Worm (Caenorhabditis elegans) whole organism, young adult: ENCODE results near the gene F13A2.4.

Source experiments
- B0261.1 ChIP-seq: sonication (generic microtip); optimal IDR thresholded peaks from 2 replicates; lab custom pipeline; 2016; ENCODE audit warnings: mild to moderate bottlenecking, missing genetic modification characterization, moderate library complexity, missing compliant biosample characterization
- B0336.3 ChIP-seq: fragments of 200-800 bp; sonication (Bioruptor generic); IDR thresholded peaks from 2 replicates; pipeline ENCODE4 v1.3.6; 2022; ENCODE audit warnings: missing genetic modification characterization, missing compliant biosample characterization
- F37B4.10 ChIP-seq: fragments of 200-800 bp; sonication (Bioruptor generic); IDR thresholded peaks from 2 replicates; pipeline ENCODE4 v1.3.6; 2022; ENCODE audit warnings: missing genetic modification characterization, missing compliant biosample characterization
- F57A8.1 ChIP-seq: fragments of 200-800 bp; sonication (Bioruptor generic); optimal IDR thresholded peaks from 2 replicates; lab custom pipeline; 2018; ENCODE audit warnings: mild to moderate bottlenecking, missing genetic modification characterization, moderate library complexity, missing compliant biosample characterization
- K12H6.12 ChIP-seq: fragments of 200-800 bp; sonication (Bioruptor generic); optimal IDR thresholded peaks from 2 replicates; lab custom pipeline; 2018; ENCODE audit warnings: mild to moderate bottlenecking, missing genetic modification characterization, missing compliant biosample characterization
- Y53F4B.3 ChIP-seq: fragments of 200-800 bp; sonication (Bioruptor generic); IDR thresholded peaks from 2 replicates; pipeline ENCODE4 v1.3.6; 2022; ENCODE audit warnings: missing genetic modification reagents, missing genetic modification characterization, missing compliant biosample characterization
- attf-3 ChIP-seq: fragments of 200-800 bp; sonication (Bioruptor generic); conservative IDR thresholded peaks from 2 replicates; pipeline ENCODE4 v1.3.6; 2022; ENCODE audit warnings: missing genetic modification reagents, missing genetic modification characterization, missing compliant biosample characterization
- attf-5 ChIP-seq: fragments of 200-800 bp; sonication (Bioruptor generic); optimal IDR thresholded peaks from 2 replicates; lab custom pipeline; 2018; ENCODE audit warnings: mild to moderate bottlenecking, missing genetic modification characterization, missing compliant biosample characterization
- bed-2 ChIP-seq: fragments of 200-800 bp; sonication (Bioruptor generic); IDR thresholded peaks from 2 replicates; pipeline ENCODE4 v1.3.6; 2022; ENCODE audit warnings: missing genetic modification reagents, missing genetic modification characterization, missing compliant biosample characterization
- ccch-3 ChIP-seq: fragments of 200-800 bp; sonication (Bioruptor generic); optimal IDR thresholded peaks from 2 replicates; lab custom pipeline; 2018; ENCODE audit warnings: mild to moderate bottlenecking, missing genetic modification characterization, missing compliant biosample characterization
- ceh-40 ChIP-seq: fragments of 200-800 bp; sonication (Bioruptor generic); IDR thresholded peaks from 2 replicates; pipeline ENCODE4 v1.3.6; 2022; ENCODE audit warnings: missing genetic modification characterization, missing compliant biosample characterization
- ceh-58 ChIP-seq: fragments of 200-800 bp; sonication (Bioruptor generic); IDR thresholded peaks from 2 replicates; pipeline ENCODE4 v1.3.6; 2022; ENCODE audit warnings: missing genetic modification characterization, missing compliant biosample characterization
- chd-7 ChIP-seq: sonication (generic microtip); optimal IDR thresholded peaks from 2 replicates; lab custom pipeline; 2016; ENCODE audit warnings: mild to moderate bottlenecking, missing genetic modification characterization, moderate library complexity, missing compliant biosample characterization
- ets-4 ChIP-seq: fragments of 200-800 bp; sonication (Bioruptor generic); optimal IDR thresholded peaks from 2 replicates; lab custom pipeline; 2018; ENCODE audit warnings: mild to moderate bottlenecking, missing genetic modification characterization, missing compliant biosample characterization
- fkh-3 ChIP-seq: sonication (generic microtip); optimal IDR thresholded peaks from 2 replicates; lab custom pipeline; 2016; ENCODE audit warnings: mild to moderate bottlenecking, missing genetic modification characterization, missing compliant biosample characterization
- hlh-26 ChIP-seq: fragments of 200-800 bp; sonication (Bioruptor generic); conservative IDR thresholded peaks from 2 replicates; pipeline ENCODE4 v1.3.6; 2022; ENCODE audit warnings: missing genetic modification reagents, missing genetic modification characterization, missing compliant biosample characterization
- hrde-1 ChIP-seq: sonication (generic microtip); optimal IDR thresholded peaks from 2 replicates; lab custom pipeline; 2016; ENCODE audit warnings: missing genetic modification characterization, mild to moderate bottlenecking, missing compliant biosample characterization, moderate library complexity, missing genotype, missing genetic modification reagents, borderline replicate concordance
- lin-40 ChIP-seq: sonication (generic microtip); optimal IDR thresholded peaks from 2 replicates; lab custom pipeline; 2016; ENCODE audit warnings: missing genetic modification characterization, mild to moderate bottlenecking, missing compliant biosample characterization, missing genotype, missing genetic modification reagents
- lir-1 ChIP-seq: fragments of 200-800 bp; sonication (Bioruptor generic); conservative IDR thresholded peaks from 2 replicates; pipeline ENCODE4 v1.3.6; 2022; ENCODE audit warnings: missing genetic modification reagents, missing genetic modification characterization, missing compliant biosample characterization
- madf-6 ChIP-seq: fragments of 200-800 bp; sonication (Bioruptor generic); IDR thresholded peaks from 2 replicates; pipeline ENCODE4 v1.3.6; 2022; ENCODE audit warnings: missing genetic modification reagents, missing genetic modification characterization, missing compliant biosample characterization
- mcd-1 ChIP-seq: fragments of 200-800 bp; sonication (Bioruptor generic); IDR thresholded peaks from 2 replicates; pipeline ENCODE4 v1.3.6; 2022; ENCODE audit warnings: missing genetic modification reagents, missing genetic modification characterization, missing compliant biosample characterization
- mel-28 ChIP-seq: sonication (generic microtip); optimal IDR thresholded peaks from 2 replicates; lab custom pipeline; 2016; ENCODE audit warnings: borderline replicate concordance, mild to moderate bottlenecking, missing genetic modification characterization, missing compliant biosample characterization
- mes-4 ChIP-seq: sonication (generic microtip); optimal IDR thresholded peaks from 2 replicates; lab custom pipeline; 2016; ENCODE audit warnings: missing genotype, missing genetic modification characterization, missing compliant biosample characterization
- nhr-80 ChIP-seq: sonication (generic microtip); optimal IDR thresholded peaks from 2 replicates; lab custom pipeline; 2016; ENCODE audit warnings: missing genetic modification characterization, missing compliant biosample characterization
- pha-4 ChIP-seq: fragments of 150-350 bp; sonication (generic microtip); optimal IDR thresholded peaks from 2 replicates; lab custom pipeline; 2014; ENCODE audit warnings: missing biosample characterization, missing genetic modification reagents, missing genetic modification characterization
- rec-8 ChIP-seq, 2 experiments: sonication (generic microtip); optimal IDR thresholded peaks; 2 replicates each; lab custom pipeline; 2016; ENCODE audit warnings: mild to moderate bottlenecking in 2 of 2, missing genetic modification characterization in 2 of 2, missing genetic modification reagents in 2 of 2, missing genotype in 2 of 2, missing biosample characterization in 1 of 2, missing compliant biosample characterization in 1 of 2, moderate library complexity in 1 of 2
- rpc-1 ChIP-seq, 2 experiments: fragments of 150-350 bp in 1 of 2; sonication (generic microtip) in 1 of 2; optimal IDR thresholded peaks; 2 replicates each; lab custom pipeline; 2014 to 2018; ENCODE audit warnings: missing biosample characterization in 1 of 2, missing genetic modification characterization in 1 of 2, missing genetic modification reagents in 1 of 2, missing genotype in 1 of 2
- tlf-1 ChIP-seq: fragments of 200-800 bp; sonication (Bioruptor generic); optimal IDR thresholded peaks from 2 replicates; lab custom pipeline; 2018; ENCODE audit warnings: mild to moderate bottlenecking, missing genetic modification characterization, missing compliant biosample characterization
- zfh-2 ChIP-seq: fragments of 200-800 bp; sonication (Bioruptor generic); conservative IDR thresholded peaks from 2 replicates; pipeline ENCODE4 v1.3.6; 2022; ENCODE audit warnings: missing genetic modification reagents, missing genetic modification characterization, missing compliant biosample characterization
- zim-3 ChIP-seq: sonication (generic microtip); optimal IDR thresholded peaks from 2 replicates; lab custom pipeline; 2017; ENCODE audit warnings: mild to moderate bottlenecking, missing genetic modification characterization, moderate library complexity, missing compliant biosample characterization
- ztf-18 ChIP-seq: sonication (generic microtip); optimal IDR thresholded peaks from 2 replicates; lab custom pipeline; 2016; ENCODE audit warnings: missing genotype, mild to moderate bottlenecking, missing genetic modification characterization, missing compliant biosample characterization
- ztf-6 ChIP-seq: fragments of 200-800 bp; sonication (Bioruptor generic); IDR thresholded peaks from 2 replicates; pipeline ENCODE4 v1.3.6; 2022; ENCODE audit warnings: missing genetic modification reagents, missing genetic modification characterization, missing compliant biosample characterization

Gene F13A2.4

DNA sequence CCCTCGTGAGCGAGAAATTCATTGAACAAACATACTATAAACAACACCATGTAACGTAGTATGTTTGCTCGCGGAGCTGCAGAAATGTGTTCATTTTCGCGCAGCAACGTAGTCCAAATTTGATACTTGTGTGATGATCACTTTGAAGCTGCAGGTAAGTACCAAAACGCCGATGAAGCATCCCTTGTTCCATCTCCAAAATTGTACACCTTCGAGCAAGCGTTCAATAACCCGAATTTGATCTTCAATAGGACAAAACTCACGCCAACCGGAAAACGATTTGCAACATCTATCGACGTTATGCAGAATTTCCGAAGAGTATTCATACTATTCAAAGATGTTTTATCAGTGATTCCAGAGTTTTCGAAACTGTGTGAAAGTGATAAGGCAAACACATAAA is 10.6 kb upstream of the F13A2.4 start, which contains the start of gene Y47D7A.3:
Gene Y47D7A.3, plus strand, starts transcription at position 301 of the 400 bp plus-strand sequence.
- TF ChIP-seq rpc-1 (optimal IDR thresholded peaks at IDR 0.05; lab: Kevin White, UChicago) (no peak), rpc-1 (tag; optimal IDR thresholded peaks at IDR 0.05; lab: Kevin White, UChicago) (no peak), tlf-1 (no peak), ceh-58 (GFP tag; lab: Robert Waterston, UW) (no peak), B0336.3 (GFP tag; lab: Robert Waterston, UW) (no peak), bed-2 (GFP tag; lab: Robert Waterston, UW) (no peak), rec-8 (tag; optimal IDR thresholded peaks at IDR 0.05; lab: Kevin White, UChicago) (no peak), zim-3 (tag; lab: Kevin White, UChicago) (no peak), ztf-18 (tag; lab: Kevin White, UChicago) (no peak), ccch-3 (GFP tag; lab: Kevin White, UChicago) (no peak), K12H6.12 (tag; lab: Kevin White, UChicago) (no peak), fkh-3 (tag; lab: Kevin White, UChicago) (no peak), F37B4.10 (no peak)

DNA sequence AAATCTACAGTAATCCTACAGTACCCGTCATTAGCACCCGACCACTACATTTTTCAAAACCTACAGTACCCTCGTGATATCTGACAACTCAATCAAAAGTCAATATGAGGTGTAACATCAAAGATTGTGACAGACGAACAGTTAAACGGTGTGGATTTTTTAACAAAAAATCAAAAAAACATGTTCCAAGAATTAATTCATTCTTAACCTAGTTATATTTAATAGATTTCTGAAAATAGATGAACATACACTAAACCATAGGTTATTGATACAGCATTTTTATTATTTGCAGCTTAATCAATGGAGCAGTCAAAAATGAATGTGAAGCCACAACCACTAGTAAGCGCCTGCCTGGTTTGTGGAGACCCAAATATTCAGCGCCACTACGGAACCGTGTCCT is 7.5 kb upstream of the F13A2.4 start, which contains the start of gene nhr-118:
Gene nhr-118, plus strand, starts transcription at position 301 of the 400 bp plus-strand sequence.
- TF ChIP-seq F57A8.1: no peak
- no peak for TF ChIP-seq ceh-40 (GFP tag; lab: Robert Waterston, UW)
- no peak for TF ChIP-seq ztf-6
- TF ChIP-seq attf-3 (GFP tag; lab: Robert Waterston, UW): no peak
- no peak for TF ChIP-seq Y53F4B.3 (GFP tag; lab: Robert Waterston, UW)
- TF ChIP-seq madf-6 (GFP tag; lab: Robert Waterston, UW): no peak
- TF ChIP-seq B0336.3 (GFP tag; lab: Robert Waterston, UW): no peak
- no peak for TF ChIP-seq chd-7 (tag; lab: Kevin White, UChicago)
- TF ChIP-seq lir-1: no peak
- TF ChIP-seq pha-4 (tag; lab: Kevin White, UChicago): no peak
- TF ChIP-seq nhr-80 (tag; lab: Kevin White, UChicago): no peak
- TF ChIP-seq ets-4: no peak
- TF ChIP-seq lin-40 (tag; lab: Kevin White, UChicago): no peak

DNA sequence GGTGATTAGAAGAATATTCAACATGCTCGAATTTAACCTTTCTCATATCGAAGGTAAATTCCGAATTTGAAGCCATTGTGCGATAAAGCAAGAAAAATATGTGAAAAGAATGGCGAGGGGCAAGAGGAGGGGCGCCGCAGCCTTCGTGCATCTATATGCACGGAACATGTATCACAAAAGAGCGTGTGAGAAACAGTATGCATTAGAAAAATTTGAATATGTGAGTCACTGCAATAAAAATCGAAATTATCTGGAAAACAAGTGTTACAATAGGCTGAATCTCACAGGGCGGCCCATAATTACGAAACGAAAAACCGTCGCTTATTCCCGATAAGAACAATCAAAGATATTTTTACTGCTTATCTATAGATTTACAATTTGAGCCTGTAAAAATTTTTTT is 1.8 kb upstream of the F13A2.4 start, which contains the start of gene F13A2.5:
Gene F13A2.5, minus strand, starts transcription at position 101 of the 400 bp plus-strand sequence.
- no peak for TF ChIP-seq F37B4.10
- TF ChIP-seq, all 124 proteins: peak for 0

DNA sequence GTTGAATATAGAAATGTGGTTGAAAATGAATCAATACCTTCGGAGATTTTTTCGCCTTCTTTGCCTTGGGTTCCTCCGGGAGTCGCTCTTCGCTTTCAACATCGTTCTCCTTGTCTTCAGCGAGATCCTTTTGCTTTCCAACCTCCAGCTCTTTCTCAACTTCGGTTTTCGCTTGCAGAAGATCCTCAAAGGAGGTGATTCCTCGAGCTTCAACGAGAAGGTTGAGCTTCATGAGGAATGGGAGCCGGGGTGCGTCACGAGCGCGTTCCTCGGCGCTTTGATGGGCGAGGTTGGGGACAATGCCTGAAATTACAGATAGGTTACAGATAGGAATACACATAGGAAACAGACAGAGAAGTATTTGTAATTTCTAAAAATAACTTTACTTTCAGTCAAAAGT is 1.1 kb downstream of the F13A2.4 start:
- TF ChIP-seq nhr-80 (tag; lab: Kevin White, UChicago): no peak
- no peak for TF ChIP-seq B0261.1 (tag; lab: Kevin White, UChicago)
- TF ChIP-seq mcd-1: no peak
- no peak for TF ChIP-seq hrde-1 (tag; lab: Kevin White, UChicago)
- peak; percentile 65 for TF ChIP-seq zfh-2 (GFP tag; lab: Robert Waterston, UW)
- TF ChIP-seq mes-4 (tag; lab: Kevin White, UChicago): no peak
- TF ChIP-seq, all 124 proteins: peak for 1

DNA sequence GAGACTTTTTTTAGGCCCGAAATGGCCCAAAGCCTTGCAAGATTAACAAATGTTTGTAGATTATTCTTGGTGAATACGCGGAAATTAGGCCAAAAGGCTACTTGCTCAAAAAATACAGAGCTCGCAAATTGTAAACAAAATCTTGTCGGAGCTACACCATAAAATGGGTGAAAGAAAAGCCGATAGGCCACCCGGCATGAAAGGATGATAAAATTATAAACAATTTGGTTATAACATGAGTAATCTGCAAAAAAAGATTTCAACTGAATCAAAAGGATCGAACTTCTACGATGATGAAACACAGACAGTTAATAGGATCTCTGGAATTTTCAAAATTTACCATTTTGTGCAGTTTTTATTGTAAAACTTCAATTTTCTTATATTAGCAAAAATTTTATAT is 1.9 kb downstream of the F13A2.4 start:
- TF ChIP-seq hlh-26 (no peak), pha-4 (tag; lab: Kevin White, UChicago) (no peak), lin-40 (tag; lab: Kevin White, UChicago) (no peak), mel-28 (no peak), attf-5 (GFP tag; lab: Kevin White, UChicago) (no peak)
